Worm (Caenorhabditis elegans) whole organism, L4 larva: ENCODE measurements around the gene R160.4.

Experiments
- F49E8.2 ChIP-seq: sonication (generic microtip); optimal IDR thresholded peaks from 2 replicates; lab custom pipeline; 2016; ENCODE audit warnings: missing compliant biosample characterization, mild to moderate bottlenecking, missing genetic modification characterization, borderline replicate concordance
- daf-8 ChIP-seq: fragments of 200-800 bp; sonication (Bioruptor generic); IDR thresholded peaks from 2 replicates; pipeline ENCODE4 v1.3.6; 2022; ENCODE audit warnings: missing genetic modification characterization, missing compliant biosample characterization
- lin-13 ChIP-seq: fragments of 150-350 bp; optimal IDR thresholded peaks from 2 replicates; lab custom pipeline; 2014; ENCODE audit warnings: missing biosample characterization, missing genetic modification reagents, missing genetic modification characterization
- madf-5 ChIP-seq, 2 experiments: fragments of 200-800 bp; sonication (Bioruptor generic); IDR thresholded peaks; 2 replicates each; pipeline ENCODE4 v1.3.6; 2022; ENCODE audit warnings: missing compliant biosample characterization in 2 of 2, missing genetic modification characterization in 2 of 2
- zip-11 ChIP-seq: fragments of 200-800 bp; sonication (Bioruptor generic); IDR thresholded peaks from 2 replicates; pipeline ENCODE4 v1.3.6; 2022; ENCODE audit warnings: missing genetic modification characterization, missing compliant biosample characterization

Gene R160.4

DNA sequence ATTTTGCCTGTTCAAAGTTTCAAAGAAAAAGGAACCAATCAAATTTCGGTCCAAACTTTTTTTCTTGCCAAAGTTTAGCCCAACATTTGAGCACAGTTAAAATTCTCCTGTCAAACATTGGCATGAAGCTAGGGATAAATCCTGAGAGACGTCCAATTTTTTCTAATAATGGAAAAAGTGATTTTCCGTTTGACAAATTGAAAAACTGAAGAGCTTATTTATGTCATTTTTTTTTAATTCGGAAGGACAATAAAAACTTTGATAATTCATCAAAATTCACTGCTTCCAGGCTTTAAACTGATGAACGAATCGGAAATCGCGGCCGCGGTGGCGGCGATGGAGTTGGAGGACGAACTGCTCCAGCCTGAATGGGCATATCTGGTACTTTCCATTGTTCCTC, 48.1 kb downstream of the R160.4 start, which contains the start of gene dop-6 (continued):
- no peak for TF ChIP-seq madf-5 (GFP tag; IDR thresholded peaks at IDR 0.05; lab: Robert Waterston, UW)
- no peak for TF ChIP-seq F49E8.2 (tag; lab: Kevin White, UChicago)
- TF ChIP-seq zip-11 (GFP tag; lab: Robert Waterston, UW), result no peak
- TF ChIP-seq daf-8, result no peak
- TF ChIP-seq lin-13 (GFP tag; lab: Kevin White, UChicago), result no peak
